Worm (Caenorhabditis elegans): ENCODE results near the gene Y105C5B.18.

DNA sequence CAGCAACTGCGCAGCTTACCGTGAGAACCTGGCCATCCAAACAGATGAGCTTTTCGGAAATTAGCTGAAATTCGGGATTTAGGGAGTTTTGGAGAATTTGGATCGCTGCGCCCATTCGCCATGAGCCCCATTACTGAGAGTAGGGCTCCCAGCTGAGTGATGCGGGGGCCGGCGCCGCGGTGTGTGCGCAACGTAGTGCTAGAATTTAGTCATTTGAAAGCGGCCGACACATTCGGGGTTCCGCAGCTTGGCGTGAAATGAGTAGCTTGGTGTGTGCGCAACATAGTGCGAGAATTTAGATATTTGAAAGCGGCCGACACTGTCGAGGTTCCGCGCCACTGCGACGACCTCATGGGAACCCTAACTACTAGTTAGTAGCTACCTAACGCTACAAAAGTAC lies 23.6 kb upstream of the Y105C5B.18 start:
- TF ChIP-seq ama-1 (optimal IDR thresholded peaks at IDR 0.05) (no peak), dve-1 (tag; optimal IDR thresholded peaks at IDR 0.05) (no peak), fkh-10 (GFP tag; optimal IDR thresholded peaks at IDR 0.05) (no peak), eyg-1 (tag; optimal IDR thresholded peaks at IDR 0.05) (no peak), ceh-6 (GFP tag; optimal IDR thresholded peaks at IDR 0.05) (no peak), ets-4 (tag; optimal IDR thresholded peaks at IDR 0.05) (no peak), ceh-48 (tag; optimal IDR thresholded peaks at IDR 0.05) (no peak)
